Worm (Caenorhabditis elegans) whole organism, late embryonic: ENCODE measurements around the gene F44G4.7.

Source experiments
- C08G9.2 ChIP-seq: sonication (generic microtip); optimal IDR thresholded peaks from 2 replicates; lab custom pipeline; 2016; ENCODE audit warnings: mild to moderate bottlenecking, missing genetic modification characterization, moderate library complexity, missing compliant biosample characterization
- C38D4.7 ChIP-seq: fragments of 200-800 bp; sonication (Bioruptor generic); optimal IDR thresholded peaks from 2 replicates; lab custom pipeline; 2018; ENCODE audit warnings: mild to moderate bottlenecking, missing genetic modification characterization, moderate library complexity, missing compliant biosample characterization
- F13H6.1 ChIP-seq: sonication (generic microtip); optimal IDR thresholded peaks from 2 replicates; lab custom pipeline; 2016; ENCODE audit warnings: missing genetic modification characterization, missing compliant biosample characterization
- Y22D7AL.16 ChIP-seq: sonication (generic microtip); optimal IDR thresholded peaks from 2 replicates; lab custom pipeline; 2016; ENCODE audit warnings: missing genetic modification characterization, missing compliant biosample characterization
- ama-1 ChIP-seq: fragments of 150-350 bp; optimal IDR thresholded peaks from 2 replicates; lab custom pipeline; 2014
- ceh-14 ChIP-seq: sonication (generic microtip); optimal IDR thresholded peaks from 2 replicates; lab custom pipeline; 2016; ENCODE audit warnings: missing genotype, missing genetic modification characterization, missing compliant biosample characterization
- ceh-18 ChIP-seq: sonication (generic microtip); optimal IDR thresholded peaks from 2 replicates; lab custom pipeline; 2016; ENCODE audit warnings: missing genetic modification characterization, missing compliant biosample characterization
- ceh-22 ChIP-seq: sonication (generic microtip); optimal IDR thresholded peaks from 2 replicates; lab custom pipeline; 2017; ENCODE audit warnings: missing biosample characterization, missing genetic modification characterization
- ceh-30 ChIP-seq: fragments of 150-350 bp; optimal IDR thresholded peaks from 2 replicates; lab custom pipeline; 2014; ENCODE audit warnings: missing biosample characterization, missing genetic modification characterization
- ceh-31 ChIP-seq: sonication (generic microtip); optimal IDR thresholded peaks from 2 replicates; lab custom pipeline; 2016; ENCODE audit warnings: missing genetic modification characterization, missing compliant biosample characterization
- ceh-34 ChIP-seq: sonication (generic microtip); optimal IDR thresholded peaks from 2 replicates; lab custom pipeline; 2016; ENCODE audit warnings: mild to moderate bottlenecking, missing genetic modification characterization, missing compliant biosample characterization
- ceh-45 ChIP-seq: fragments of 200-800 bp; sonication (Bioruptor generic); IDR thresholded peaks from 2 replicates; pipeline ENCODE4 v1.3.6; 2022; ENCODE audit warnings: missing genetic modification reagents, missing genetic modification characterization, missing compliant biosample characterization
- ceh-48 ChIP-seq: sonication (generic microtip); optimal IDR thresholded peaks from 2 replicates; lab custom pipeline; 2016; ENCODE audit warnings: missing genetic modification characterization, inconsistent platforms, missing compliant biosample characterization
- dve-1 ChIP-seq: sonication (generic microtip); optimal IDR thresholded peaks from 2 replicates; lab custom pipeline; 2017; ENCODE audit warnings: antibody characterized with exemption, mild to moderate bottlenecking, missing genetic modification characterization, missing compliant biosample characterization
- ets-4 ChIP-seq: sonication (generic microtip); optimal IDR thresholded peaks from 2 replicates; lab custom pipeline; 2016; ENCODE audit warnings: missing genetic modification characterization, missing compliant biosample characterization
- eyg-1 ChIP-seq: sonication (generic microtip); optimal IDR thresholded peaks from 2 replicates; lab custom pipeline; 2016; ENCODE audit warnings: missing genotype, missing genetic modification characterization, missing compliant biosample characterization
- fax-1 ChIP-seq: sonication (generic microtip); optimal IDR thresholded peaks from 2 replicates; lab custom pipeline; 2016; ENCODE audit warnings: missing genotype, missing genetic modification characterization, missing compliant biosample characterization
- fkh-6 ChIP-seq: sonication (generic microtip); optimal IDR thresholded peaks from 2 replicates; lab custom pipeline; 2016; ENCODE audit warnings: missing genetic modification characterization, missing compliant biosample characterization
- hlh-13 ChIP-seq: fragments of 200-800 bp; sonication (Bioruptor generic); optimal IDR thresholded peaks from 2 replicates; lab custom pipeline; 2018; ENCODE audit warnings: mild to moderate bottlenecking, missing genetic modification characterization, missing compliant biosample characterization
- hlh-30 ChIP-seq: sonication (generic microtip); optimal IDR thresholded peaks from 2 replicates; lab custom pipeline; 2017; ENCODE audit warnings: antibody characterized with exemption, missing genetic modification characterization, missing compliant biosample characterization; ENCODE audit not compliant: insufficient read depth
- hlh-6 ChIP-seq: sonication (generic microtip); optimal IDR thresholded peaks from 2 replicates; lab custom pipeline; 2016; ENCODE audit warnings: missing genotype, missing genetic modification characterization, missing compliant biosample characterization
- hlh-8 ChIP-seq: sonication (generic microtip); optimal IDR thresholded peaks from 2 replicates; lab custom pipeline; 2016; ENCODE audit warnings: missing genotype, missing genetic modification characterization, missing compliant biosample characterization
- lim-6 ChIP-seq: sonication (generic microtip); optimal IDR thresholded peaks from 2 replicates; lab custom pipeline; 2016; ENCODE audit warnings: missing genetic modification characterization, missing compliant biosample characterization
- nhr-232 ChIP-seq: sonication (generic microtip); optimal IDR thresholded peaks from 2 replicates; lab custom pipeline; 2016; ENCODE audit warnings: missing genetic modification characterization, missing compliant biosample characterization
- odd-2 ChIP-seq: sonication (generic microtip); optimal IDR thresholded peaks from 2 replicates; lab custom pipeline; 2017; ENCODE audit warnings: antibody characterized with exemption, mild to moderate bottlenecking, missing genetic modification characterization, missing compliant biosample characterization
- pag-3 ChIP-seq: sonication (generic microtip); optimal IDR thresholded peaks from 2 replicates; lab custom pipeline; 2016; ENCODE audit warnings: missing compliant biosample characterization, missing genetic modification characterization, borderline replicate concordance
- pat-9 ChIP-seq: fragments of 200-800 bp; sonication (Bioruptor generic); optimal IDR thresholded peaks from 2 replicates; lab custom pipeline; 2018; ENCODE audit warnings: mild to moderate bottlenecking, missing genetic modification characterization, moderate library complexity, missing compliant biosample characterization
- pax-1 ChIP-seq: fragments of 150-350 bp; optimal IDR thresholded peaks from 2 replicates; lab custom pipeline; 2014; ENCODE audit warnings: missing biosample characterization, missing genetic modification characterization
- pha-2 ChIP-seq: sonication (generic microtip); optimal IDR thresholded peaks from 2 replicates; lab custom pipeline; 2017; ENCODE audit warnings: mild to moderate bottlenecking, missing genetic modification characterization, missing compliant biosample characterization
- pqm-1 ChIP-seq: sonication (generic microtip); optimal IDR thresholded peaks from 2 replicates; lab custom pipeline; 2016; ENCODE audit warnings: missing genetic modification characterization, missing compliant biosample characterization
- pros-1 ChIP-seq: fragments of 150-350 bp; optimal IDR thresholded peaks from 2 replicates; lab custom pipeline; 2014; ENCODE audit warnings: missing biosample characterization, missing genetic modification reagents, missing genetic modification characterization
- ref-2 ChIP-seq: sonication (generic microtip); optimal IDR thresholded peaks from 2 replicates; lab custom pipeline; 2016; ENCODE audit warnings: missing genetic modification characterization, missing compliant biosample characterization
- rnt-1 ChIP-seq: sonication (generic microtip); optimal IDR thresholded peaks from 2 replicates; lab custom pipeline; 2016; ENCODE audit warnings: missing genetic modification characterization, missing compliant biosample characterization
- sdc-2 ChIP-seq: sonication (generic microtip); optimal IDR thresholded peaks from 2 replicates; lab custom pipeline; 2016; ENCODE audit warnings: missing genotype, missing genetic modification characterization, missing compliant biosample characterization
- sox-2 ChIP-seq: fragments of 200-800 bp; sonication (Bioruptor generic); IDR thresholded peaks from 2 replicates; pipeline ENCODE4 v1.3.6; 2022; ENCODE audit warnings: missing genetic modification reagents, missing genetic modification characterization, missing compliant biosample characterization
- sox-4 ChIP-seq: sonication (generic microtip); optimal IDR thresholded peaks from 2 replicates; lab custom pipeline; 2017; ENCODE audit warnings: mild to moderate bottlenecking, missing genetic modification characterization, inconsistent platforms, missing compliant biosample characterization
- syd-9 ChIP-seq: sonication (generic microtip); optimal IDR thresholded peaks from 2 replicates; lab custom pipeline; 2016; ENCODE audit warnings: mild to moderate bottlenecking, missing genetic modification characterization, moderate library complexity, missing compliant biosample characterization
- tbx-2 ChIP-seq: sonication (generic microtip); optimal IDR thresholded peaks from 2 replicates; lab custom pipeline; 2016; ENCODE audit warnings: missing genetic modification characterization, missing compliant biosample characterization
- ttx-3 ChIP-seq: sonication (generic microtip); optimal IDR thresholded peaks from 2 replicates; lab custom pipeline; 2016; ENCODE audit warnings: missing genetic modification reagents, missing genetic modification characterization, missing compliant biosample characterization
- unc-3 ChIP-seq, 2 experiments: fragments of 200-800 bp in 1 of 2; sonication (Bioruptor generic) in 1 of 2; sonication (generic microtip) in 1 of 2; conservative IDR thresholded peaks in 1 of 2; optimal IDR thresholded peaks in 1 of 2; 2 replicates each; pipeline versions ENCODE4 v1.3.6 to Lab custom; 2016 to 2022; ENCODE audit warnings: missing compliant biosample characterization in 2 of 2, missing genetic modification characterization in 2 of 2, missing genetic modification reagents in 1 of 2
- unc-42 ChIP-seq: sonication (generic microtip); optimal IDR thresholded peaks from 2 replicates; lab custom pipeline; 2016; ENCODE audit warnings: missing genotype, missing genetic modification characterization, missing compliant biosample characterization
- zip-5 ChIP-seq: sonication (generic microtip); optimal IDR thresholded peaks from 2 replicates; lab custom pipeline; 2016; ENCODE audit warnings: missing genetic modification characterization, missing compliant biosample characterization
- ztf-16 ChIP-seq: sonication (generic microtip); optimal IDR thresholded peaks from 2 replicates; lab custom pipeline; 2017; ENCODE audit warnings: missing genetic modification characterization, missing compliant biosample characterization

F44G4.7 gene

ce11 chrII:9029218-9029672 is 24.3 kb upstream of the F44G4.7 start, which contains the start of gene F37B12.1:
TSS of gene F37B12.1 (minus strand) at chrII:9029268.
- TF ChIP-seq ceh-22 (tag; lab: Kevin White, UChicago): no peak
- no peak for TF ChIP-seq ceh-14 (tag; lab: Kevin White, UChicago)
- no peak for TF ChIP-seq ref-2 (tag; lab: Kevin White, UChicago)
- TF ChIP-seq odd-2 (tag; lab: Kevin White, UChicago): no peak

ce11 chrII:9028096-9028495 is 23.1 kb upstream of the F44G4.7 start:
- TF ChIP-seq zip-5 (no peak), ceh-48 (no peak), rnt-1 (tag; lab: Kevin White, UChicago) (no peak), Y22D7AL.16 (tag; lab: Kevin White, UChicago) (no peak), ref-2 (tag; lab: Kevin White, UChicago) (no peak), sox-4 (tag; lab: Kevin White, UChicago) (no peak), ttx-3 (no peak), eyg-1 (tag; lab: Kevin White, UChicago) (no peak), hlh-8 (tag; lab: Kevin White, UChicago) (no peak), pqm-1 (tag; lab: Kevin White, UChicago) (no peak), fkh-6 (tag; lab: Kevin White, UChicago) (no peak), ceh-30 (tag; lab: Kevin White, UChicago) (no peak), unc-42 (tag; lab: Kevin White, UChicago) (no peak), ztf-16 (tag; lab: Kevin White, UChicago) (no peak)

DNA sequence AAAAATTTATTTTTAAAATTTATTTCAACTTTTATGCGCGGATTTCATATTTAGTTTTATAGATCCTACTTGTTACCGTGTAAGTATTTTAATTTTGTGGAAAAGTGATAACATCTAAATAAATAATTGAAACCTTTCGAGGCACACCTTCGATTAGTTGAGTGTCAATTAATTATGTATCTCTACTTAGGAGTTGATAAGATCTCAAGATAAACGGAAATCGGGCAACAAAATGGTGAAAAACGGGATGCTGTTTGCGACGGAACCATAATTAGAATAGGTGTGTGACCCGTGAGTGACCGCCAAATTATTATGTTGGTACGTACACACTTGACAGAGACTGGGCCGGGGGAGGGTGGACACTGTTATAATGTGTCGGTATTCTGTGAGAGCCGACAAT is 21.4 kb upstream of the F44G4.7 start:
- TF ChIP-seq ref-2 (tag; lab: Kevin White, UChicago) (no peak), dve-1 (no peak), lim-6 (no peak), tbx-2 (no peak), zip-5 (no peak), fax-1 (tag; lab: Kevin White, UChicago) (no peak), ceh-45 (GFP tag; lab: Robert Waterston, UW) (no peak), pag-3 (tag; lab: Kevin White, UChicago) (no peak), ceh-34 (tag; lab: Kevin White, UChicago) (no peak), C08G9.2 (no peak), hlh-30 (no peak), pros-1 (tag; lab: Kevin White, UChicago) (no peak), hlh-6 (tag; lab: Kevin White, UChicago) (no peak), ama-1 (lab: Kevin White, UChicago) (no peak), C38D4.7 (GFP tag; lab: Kevin White, UChicago) (no peak), F13H6.1 (tag; lab: Kevin White, UChicago) (no peak), pat-9 (no peak)
- TF ChIP-seq, all 69 proteins: peak for 0

DNA sequence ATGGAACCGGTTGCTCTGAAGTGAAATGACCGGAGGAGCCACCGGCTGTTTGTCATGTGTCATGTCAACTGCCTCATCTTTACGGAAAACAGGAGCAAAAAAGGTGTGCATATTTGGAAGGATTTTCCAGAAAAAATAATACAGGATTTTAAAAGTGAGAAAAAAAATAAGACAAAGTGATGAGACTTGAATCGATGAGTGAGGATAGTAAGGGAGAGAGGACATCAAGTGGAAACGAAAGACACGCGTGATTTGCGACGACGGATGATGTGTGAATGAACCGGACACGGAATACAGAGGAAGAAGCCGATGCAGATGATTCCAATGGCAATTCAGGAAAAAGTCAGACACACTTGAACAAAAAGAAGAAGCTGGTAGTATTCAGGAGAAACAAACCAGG is 19.3 kb upstream of the F44G4.7 start:
- TF ChIP-seq ets-4 (tag; lab: Kevin White, UChicago): no peak
- no peak for TF ChIP-seq syd-9
- no peak for TF ChIP-seq ceh-30 (tag; lab: Kevin White, UChicago)
- TF ChIP-seq fkh-6 (tag; lab: Kevin White, UChicago): no peak
- no peak for TF ChIP-seq hlh-6 (tag; lab: Kevin White, UChicago)
- no peak for TF ChIP-seq fax-1 (tag; lab: Kevin White, UChicago)
- no peak for TF ChIP-seq sdc-2 (tag; lab: Kevin White, UChicago)
- no peak for TF ChIP-seq pha-2
- TF ChIP-seq ceh-31: no peak
- TF ChIP-seq sox-2 (GFP tag; lab: Robert Waterston, UW): no peak
- no peak for TF ChIP-seq ceh-18 (tag; lab: Kevin White, UChicago)
- no peak for TF ChIP-seq hlh-13 (GFP tag; lab: Kevin White, UChicago)
- TF ChIP-seq pax-1 (tag; lab: Kevin White, UChicago): no peak
- TF ChIP-seq nhr-232: no peak
- no peak for TF ChIP-seq ceh-22 (tag; lab: Kevin White, UChicago)
- TF ChIP-seq unc-3 (GFP tag; conservative IDR thresholded peaks at IDR 0.05; lab: Robert Waterston, UW): no peak
- TF ChIP-seq unc-3 (tag; optimal IDR thresholded peaks at IDR 0.05; lab: Kevin White, UChicago): no peak
